Worm (Caenorhabditis elegans): ENCODE data around the gene F15G9.6.

The F15G9.6 gene

DNA sequence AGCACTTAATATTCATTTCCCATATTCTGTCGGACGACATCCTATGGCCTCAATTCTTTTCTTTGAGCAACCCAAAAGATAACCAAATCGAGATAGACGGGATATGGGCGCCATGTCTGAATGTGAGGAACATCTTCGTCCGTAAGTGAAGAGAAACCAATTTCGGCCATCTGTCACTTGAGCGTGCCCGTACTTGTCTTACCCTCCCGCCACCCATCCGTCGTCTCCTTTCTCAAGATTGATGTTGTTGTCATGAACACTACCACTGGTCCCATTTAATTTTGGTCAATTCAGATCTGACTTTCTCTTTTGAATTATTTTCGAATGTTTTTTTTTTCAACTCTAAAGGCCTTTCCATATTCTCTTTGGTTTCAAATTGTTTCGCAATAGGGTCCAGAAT lies 6.8 kb upstream of the F15G9.6 start:
- TF ChIP-seq ztf-11 (tag; optimal IDR thresholded peaks at IDR 0.05) = peak in 1 of 2 experiments; percentile 29
- peak; percentile 52 for TF ChIP-seq blmp-1 (tag; optimal IDR thresholded peaks at IDR 0.05)
- peak; percentile 22 for TF ChIP-seq lin-14 (GFP tag; optimal IDR thresholded peaks at IDR 0.05)
- TF ChIP-seq fkh-8 (tag; optimal IDR thresholded peaks at IDR 0.05) = no peak

ce11 chrX:9705257-9706035 lies 4.1 kb upstream of the F15G9.6 start:
- TF ChIP-seq hlh-4 (tag; optimal IDR thresholded peaks at IDR 0.05) (no peak), ceh-90 (tag; optimal IDR thresholded peaks at IDR 0.05) (no peak), pag-3 (tag; optimal IDR thresholded peaks at IDR 0.05; ENCODE audit: borderline replicate concordance, insufficient read depth) (no peak), hpl-2 (GFP tag; optimal IDR thresholded peaks at IDR 0.05) (no peak), nhr-77 (tag; optimal IDR thresholded peaks at IDR 0.05) (no peak), ceh-88 (GFP tag; IDR thresholded peaks at IDR 0.05) (no peak), isw-1 (GFP tag; IDR thresholded peaks at IDR 0.05) (peak; percentile 26; the same call in 1 of the 2 replicates), snpc-4 (tag; optimal IDR thresholded peaks at IDR 0.05) (no peak), nhr-71 (tag; optimal IDR thresholded peaks at IDR 0.05) (peak; percentile 47), unc-86 (tag; optimal IDR thresholded peaks at IDR 0.05) (no peak), lin-15B (tag; optimal IDR thresholded peaks at IDR 0.05) (no peak), jun-1 (tag; optimal IDR thresholded peaks at IDR 0.05) (no peak), tlp-1 (tag; optimal IDR thresholded peaks at IDR 0.05) (no peak), unc-130 (tag; optimal IDR thresholded peaks at IDR 0.05) (no peak), fos-1 (tag; optimal IDR thresholded peaks at IDR 0.05) (no peak), nhr-76 (tag; optimal IDR thresholded peaks at IDR 0.05) (no peak), lsy-2 (tag; optimal IDR thresholded peaks at IDR 0.05) (peak in 1 of 2 experiments; percentile 54), mef-2 (tag; optimal IDR thresholded peaks at IDR 0.05) (no peak), nhr-12 (tag; optimal IDR thresholded peaks at IDR 0.05) (no peak), ceh-63 (GFP tag; optimal IDR thresholded peaks at IDR 0.05) (no peak), sup-37 (GFP tag; optimal IDR thresholded peaks at IDR 0.05) (no peak), snu-23 (GFP tag; optimal IDR thresholded peaks at IDR 0.05) (no peak), mep-1 (tag; optimal IDR thresholded peaks at IDR 0.05) (peak; percentile 7), mdl-1 (tag; optimal IDR thresholded peaks at IDR 0.05) (peak in 1 of 2 experiments; percentile 0), F16B12.6 (tag; optimal IDR thresholded peaks at IDR 0.05) (no peak), dsc-1 (tag; optimal IDR thresholded peaks at IDR 0.05) (no peak), efl-3 (GFP tag; optimal IDR thresholded peaks at IDR 0.05) (no peak), nhr-90 (tag; optimal IDR thresholded peaks at IDR 0.05; ENCODE audit: poor library complexity) (no peak), lin-35 (GFP tag; optimal IDR thresholded peaks at IDR 0.05) (no peak), unc-30 (tag; optimal IDR thresholded peaks at IDR 0.05) (no peak), vab-15 (tag; optimal IDR thresholded peaks at IDR 0.05) (no peak), lin-39 (tag; optimal IDR thresholded peaks at IDR 0.05) (no peak), nhr-11 (tag; optimal IDR thresholded peaks at IDR 0.05) (no peak), nhr-20 (tag; optimal IDR thresholded peaks at IDR 0.05) (peak; percentile 9), mab-9 (GFP tag; IDR thresholded peaks at IDR 0.05) (no peak), dpl-1 (GFP tag; optimal IDR thresholded peaks at IDR 0.05) (peak; percentile 16 to 40 (median 29)), pqm-1 (tag; optimal IDR thresholded peaks at IDR 0.05) (no peak), nhr-237 (tag; optimal IDR thresholded peaks at IDR 0.05) (no peak), efl-1 (optimal IDR thresholded peaks at IDR 0.05) (peak in 1 of 2 experiments; percentile 47), efl-1 (GFP tag; optimal IDR thresholded peaks at IDR 0.05 in 1 of 2) (no peak), fkh-4 (tag; optimal IDR thresholded peaks at IDR 0.05; ENCODE audit: borderline replicate concordance) (no peak), nhr-84 (tag; optimal IDR thresholded peaks at IDR 0.05) (no peak), hlh-17 (GFP tag; optimal IDR thresholded peaks at IDR 0.05; ENCODE audit: borderline replicate concordance) (no peak), grh-1 (GFP tag; IDR thresholded peaks at IDR 0.05) (no peak), nhr-47 (tag; optimal IDR thresholded peaks at IDR 0.05) (peak; percentile 0), ceh-8 (GFP tag; optimal IDR thresholded peaks at IDR 0.05) (no peak), zag-1 (tag; optimal IDR thresholded peaks at IDR 0.05) (no peak)

Data from whole organism, L1 larva.